Fruit fly (Drosophila melanogaster) whole organism, pupa: Measurements from ENCODE around the gene Pburs.
A peak's percentile ranks its signal among the peaks of the same experiment; 100 is the strongest.

Experiments
- CG12605 ChIP-seq: fragments of 200-800 bp; sonication (Bioruptor generic); IDR thresholded peaks from 2 replicates; pipeline ENCODE4 v1.3.6; 2022; ENCODE audit warnings: missing biosample characterization, missing genetic modification characterization
- CG14655 ChIP-seq: fragments of 200-800 bp; sonication (Bioruptor generic); optimal IDR thresholded peaks from 3 replicates; lab custom pipeline; 2017; ENCODE audit warnings: mild to moderate bottlenecking, missing biosample characterization, missing genetic modification reagents, missing genetic modification characterization
- CG15710 ChIP-seq: fragments of 200-800 bp; sonication (Bioruptor generic); optimal IDR thresholded peaks from 2 replicates; lab custom pipeline; 2018; ENCODE audit warnings: missing biosample characterization, mild to moderate bottlenecking, missing genetic modification characterization, moderate library complexity
- CG32121 ChIP-seq: fragments of 200-800 bp; sonication (Bioruptor generic); IDR thresholded peaks from 2 replicates; pipeline ENCODE4 v1.3.6; 2022; ENCODE audit warnings: missing biosample characterization, missing genetic modification characterization
- CG34367 ChIP-seq: fragments of 200-800 bp; sonication (Bioruptor generic); optimal IDR thresholded peaks from 2 replicates; lab custom pipeline; 2018; ENCODE audit warnings: missing biosample characterization, mild to moderate bottlenecking, missing genetic modification characterization
- CG9948 ChIP-seq: fragments of 200-800 bp; sonication (Bioruptor generic); optimal IDR thresholded peaks from 2 replicates; lab custom pipeline; 2018; ENCODE audit warnings: missing biosample characterization, mild to moderate bottlenecking, missing genetic modification characterization, moderate library complexity
- Pif1B ChIP-seq: fragments of 200-800 bp; sonication (Bioruptor generic); optimal IDR thresholded peaks from 3 replicates; lab custom pipeline; 2016; ENCODE audit warnings: missing biosample characterization, missing genetic modification characterization
- Snoo ChIP-seq: fragments of 200-800 bp; sonication (Bioruptor generic); optimal IDR thresholded peaks from 3 replicates; lab custom pipeline; 2017; ENCODE audit warnings: missing biosample characterization, mild to moderate bottlenecking, missing genetic modification characterization, inconsistent platforms
- gl ChIP-seq: fragments of 200-800 bp; sonication (Bioruptor generic); optimal IDR thresholded peaks from 2 replicates; lab custom pipeline; 2018; ENCODE audit warnings: missing biosample characterization, mild to moderate bottlenecking, missing genetic modification characterization
- rn ChIP-seq: fragments of 200-800 bp; sonication (Bioruptor generic); IDR thresholded peaks from 2 replicates; pipeline ENCODE4 v1.3.6; 2022; ENCODE audit warnings: missing biosample characterization, missing genetic modification characterization

DNA sequence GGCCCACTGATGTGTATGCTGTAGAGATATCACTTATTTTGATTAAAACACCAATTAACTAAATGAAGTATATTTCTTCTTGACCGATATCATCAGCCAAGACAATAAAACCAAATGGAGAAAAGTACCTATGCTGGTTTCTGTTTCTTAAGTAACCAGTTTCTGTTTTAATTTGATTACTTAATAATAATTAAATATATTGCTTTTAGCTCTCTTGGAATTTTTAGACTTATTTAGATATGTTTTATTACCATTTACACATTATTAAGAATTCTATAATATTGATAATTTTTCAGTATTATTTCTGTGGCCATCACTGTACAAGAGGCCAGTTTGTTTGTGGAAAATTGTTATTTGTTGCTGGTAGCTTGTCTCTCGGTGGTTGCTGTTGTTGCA, 49.9 kb downstream of the Pburs start:
- TF ChIP-seq Snoo (tag; lab: Kevin White, UChicago) (peak; percentile 63), CG14655 (peak; percentile 91), CG32121 (peak; percentile 55), gl (tag; lab: Kevin White, UChicago) (no peak), CG15710 (tag; lab: Kevin White, UChicago) (no peak), rn (GFP tag; lab: Robert Waterston, UW) (0 out of 2 replicates have a peak, but pooled peaks have one; percentile 30), CG12605 (GFP tag; lab: Robert Waterston, UW) (no peak), CG9948 (tag; lab: Kevin White, UChicago) (peak; percentile 75), CG34367 (tag; lab: Kevin White, UChicago) (peak; percentile 60), Pif1B (GFP tag; lab: Kevin White, UChicago) (peak; percentile 80)
